Fruit fly (Drosophila melanogaster): Measurements from ENCODE around the gene MTPAP.
A peak's percentile ranks its signal among the peaks of the same experiment; 100 is the strongest.

MTPAP gene

dm6 chrX:1397649-1398454 is 48.7 kb upstream of the MTPAP start:
- TF ChIP-seq Dif (GFP tag; optimal IDR thresholded peaks at IDR 0.05; ENCODE audit: partially characterized antibody) (peak; percentile 26), CrebA (GFP tag; optimal IDR thresholded peaks at IDR 0.05; ENCODE audit: borderline replicate concordance) (no peak), Rel (GFP tag; optimal IDR thresholded peaks at IDR 0.05) (no peak), Rel (tag; optimal IDR thresholded peaks at IDR 0.05) (peak; percentile 39), usp (GFP tag; optimal IDR thresholded peaks at IDR 0.05) (no peak)

dm6 chrX:1392875-1393274 is 43.7 kb upstream of the MTPAP start, which contains the start of gene Rilpl:
TSS of gene Rilpl (plus strand) at chrX:1393054.
- peak; percentile 15 for TF ChIP-seq HLH106 (tag; optimal IDR thresholded peaks at IDR 0.05)
- no peak for TF ChIP-seq tai (GFP tag; optimal IDR thresholded peaks at IDR 0.05)
- TF ChIP-seq fru (GFP tag; optimal IDR thresholded peaks at IDR 0.05), result peak; percentile 22
- TF ChIP-seq rgr (GFP tag; optimal IDR thresholded peaks at IDR 0.05), result peak; percentile 50
- no peak for TF ChIP-seq Vsx2 (GFP tag; optimal IDR thresholded peaks at IDR 0.05; ENCODE audit: partially characterized antibody)
- TF ChIP-seq woc (GFP tag; optimal IDR thresholded peaks at IDR 0.05), result no peak
- TF ChIP-seq Myc (optimal IDR thresholded peaks at IDR 0.05), result no peak
- no peak for TF ChIP-seq Rel (GFP tag; optimal IDR thresholded peaks at IDR 0.05)
- peak; percentile 48 for TF ChIP-seq Rel (tag; optimal IDR thresholded peaks at IDR 0.05)
- TF ChIP-seq br (GFP tag; optimal IDR thresholded peaks at IDR 0.05), result peak; percentile 34
- TF ChIP-seq h (GFP tag; optimal IDR thresholded peaks at IDR 0.05), result peak; percentile 45
- TF ChIP-seq OdsH (GFP tag; optimal IDR thresholded peaks at IDR 0.05), result no peak
- TF ChIP-seq foxo (GFP tag; optimal IDR thresholded peaks at IDR 0.05), result peak in 1 of 2 experiments; percentile 47
- TF ChIP-seq Jra (GFP tag; optimal IDR thresholded peaks at IDR 0.05), result peak; percentile 80
- TF ChIP-seq GATAd (GFP tag; optimal IDR thresholded peaks at IDR 0.05), result no peak
- TF ChIP-seq Sp1 (GFP tag; optimal IDR thresholded peaks at IDR 0.05), result peak; percentile 25
- TF ChIP-seq Hnf4 (GFP tag; optimal IDR thresholded peaks at IDR 0.05), result no peak
- no peak for TF ChIP-seq brk (GFP tag; optimal IDR thresholded peaks at IDR 0.05)
- no peak for TF ChIP-seq sage (GFP tag; optimal IDR thresholded peaks at IDR 0.05)
- no peak for TF ChIP-seq Dif (GFP tag; optimal IDR thresholded peaks at IDR 0.05; ENCODE audit: partially characterized antibody)

- TF ChIP-seq dl (GFP tag; optimal IDR thresholded peaks at IDR 0.05; ENCODE audit: insufficient read depth in 1 of 2, partially characterized antibody in 2 of 2) (peak in 1 of 2 experiments; percentile 25), usp (GFP tag; optimal IDR thresholded peaks at IDR 0.05) (no peak)
These were observed 39.1 kb upstream of the MTPAP start for dm6 chrX:1388148-1388703.

- TF ChIP-seq lola (GFP tag; optimal IDR thresholded peaks at IDR 0.05), result no peak
- TF ChIP-seq Rel (GFP tag; optimal IDR thresholded peaks at IDR 0.05), result no peak
- peak; percentile 81 for TF ChIP-seq Rel (tag; optimal IDR thresholded peaks at IDR 0.05)
- TF ChIP-seq rgr (GFP tag; optimal IDR thresholded peaks at IDR 0.05), result no peak
- no peak for TF ChIP-seq GATAd (GFP tag; optimal IDR thresholded peaks at IDR 0.05)
- TF ChIP-seq CG9705 (GFP tag; optimal IDR thresholded peaks at IDR 0.05), result no peak
- no peak for TF ChIP-seq usp (GFP tag; optimal IDR thresholded peaks at IDR 0.05)
- no peak for TF ChIP-seq tai (GFP tag; optimal IDR thresholded peaks at IDR 0.05)
- TF ChIP-seq Vsx2 (GFP tag; optimal IDR thresholded peaks at IDR 0.05; ENCODE audit: partially characterized antibody), result no peak
- no peak for TF ChIP-seq brk (GFP tag; optimal IDR thresholded peaks at IDR 0.05)
- no peak for TF ChIP-seq Hr78 (GFP tag; optimal IDR thresholded peaks at IDR 0.05)
- TF ChIP-seq HLH106 (tag; optimal IDR thresholded peaks at IDR 0.05), result no peak
- TF ChIP-seq h (GFP tag; optimal IDR thresholded peaks at IDR 0.05), result peak; percentile 50
- TF ChIP-seq pan (optimal IDR thresholded peaks at IDR 0.05), result no peak
These were observed 38.1 kb upstream of the MTPAP start for dm6 chrX:1387149-1387752.

- no peak for TF ChIP-seq rgr (GFP tag; optimal IDR thresholded peaks at IDR 0.05)
- no peak for TF ChIP-seq Jra (GFP tag; optimal IDR thresholded peaks at IDR 0.05)
- TF ChIP-seq Dif (GFP tag; optimal IDR thresholded peaks at IDR 0.05; ENCODE audit: partially characterized antibody), result no peak
- no peak for TF ChIP-seq tai (GFP tag; optimal IDR thresholded peaks at IDR 0.05)
- no peak for TF ChIP-seq sv (GFP tag; optimal IDR thresholded peaks at IDR 0.05)
- no peak for TF ChIP-seq Abd-B (GFP tag; optimal IDR thresholded peaks at IDR 0.05)
- TF ChIP-seq h (GFP tag; optimal IDR thresholded peaks at IDR 0.05), result no peak
- TF ChIP-seq sage (GFP tag; optimal IDR thresholded peaks at IDR 0.05), result no peak
- no peak for TF ChIP-seq Vsx2 (GFP tag; optimal IDR thresholded peaks at IDR 0.05; ENCODE audit: partially characterized antibody)
- no peak for TF ChIP-seq fru (GFP tag; optimal IDR thresholded peaks at IDR 0.05)
- no peak for TF ChIP-seq dsf (GFP tag; optimal IDR thresholded peaks at IDR 0.05; ENCODE audit: borderline replicate concordance)
- no peak for TF ChIP-seq foxo (GFP tag; optimal IDR thresholded peaks at IDR 0.05)
These were observed 35.1 kb upstream of the MTPAP start for dm6 chrX:1384232-1384631.

Data from whole organism, wandering third instar larva.